Worm (Caenorhabditis elegans): Measurements from ENCODE around the gene C27F2.9.

DNA sequence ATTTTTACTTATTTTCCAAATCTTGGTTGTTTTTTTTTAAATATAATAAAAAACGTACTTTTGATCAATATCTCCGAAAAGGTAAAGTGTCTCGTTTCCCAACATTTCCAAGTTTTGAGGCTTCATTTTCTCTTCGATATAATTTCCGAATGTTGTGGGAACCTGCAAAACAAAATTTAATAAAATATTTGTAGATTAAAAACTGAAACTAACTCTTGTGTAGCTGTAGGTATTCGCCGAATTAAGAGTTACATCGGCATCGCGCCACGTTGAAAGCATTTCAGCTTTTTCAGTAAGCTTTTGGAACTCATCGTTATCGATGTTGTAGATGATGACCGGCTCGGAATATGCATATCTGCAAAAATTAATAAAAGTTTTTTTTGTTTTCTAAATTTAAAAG, 451 bp downstream of the C27F2.9 start, which contains the start of gene vps-22:
- TF ChIP-seq nhr-12 (tag; optimal IDR thresholded peaks at IDR 0.05) (no peak), R02D3.7 (tag; optimal IDR thresholded peaks at IDR 0.05) (no peak), nhr-25 (tag; optimal IDR thresholded peaks at IDR 0.05) (no peak), nhr-11 (tag; optimal IDR thresholded peaks at IDR 0.05) (no peak), snpc-4 (tag; optimal IDR thresholded peaks at IDR 0.05) (no peak), unc-62 (GFP tag; optimal IDR thresholded peaks at IDR 0.05) (no peak), alr-1 (tag; optimal IDR thresholded peaks at IDR 0.05) (no peak), zag-1 (tag; optimal IDR thresholded peaks at IDR 0.05) (no peak), sem-4 (tag; optimal IDR thresholded peaks at IDR 0.05) (no peak), blmp-1 (tag; optimal IDR thresholded peaks at IDR 0.05; ENCODE audit: insufficient read depth) (no peak), egl-27 (tag; optimal IDR thresholded peaks at IDR 0.05) (no peak), ZK546.5 (tag; optimal IDR thresholded peaks at IDR 0.05) (no peak), nhr-77 (tag; optimal IDR thresholded peaks at IDR 0.05) (no peak)
